Fruit fly (Drosophila melanogaster): Measurements from ENCODE around the gene CG12105.

CG12105 gene

dm6 chr3L:1647276-1647919, 31.8 kb upstream of the CG12105 start, which contains the start of the genes CG17249 and Bro (continued):
- TF ChIP-seq E2f2 (GFP tag; IDR thresholded peaks at IDR 0.05) (peak; percentile 97), CG11085 (GFP tag; IDR thresholded peaks at IDR 0.05) (no peak), CG17912 (GFP tag; optimal IDR thresholded peaks at IDR 0.05) (no peak), Chrac-16 (GFP tag; optimal IDR thresholded peaks at IDR 0.05) (peak; percentile 19), sens-2 (GFP tag; IDR thresholded peaks at IDR 0.05) (no peak), nerfin-2 (GFP tag; IDR thresholded peaks at IDR 0.05; ENCODE audit: partially characterized antibody) (no peak), kay (GFP tag; optimal IDR thresholded peaks at IDR 0.05) (no peak), D19B (GFP tag; optimal IDR thresholded peaks at IDR 0.05) (no peak), Meics (GFP tag; optimal IDR thresholded peaks at IDR 0.05) (peak; percentile 87), CG11093 (GFP tag; IDR thresholded peaks at IDR 0.05) (no peak), CG18599 (GFP tag; optimal IDR thresholded peaks at IDR 0.05) (no peak), Bteb2 (GFP tag; optimal IDR thresholded peaks at IDR 0.05) (peak; percentile 24), CG8478 (optimal IDR thresholded peaks at IDR 0.05) (no peak), ttk (GFP tag; IDR thresholded peaks at IDR 0.05) (no peak), run (tag; optimal IDR thresholded peaks at IDR 0.05) (no peak), CG17612 (GFP tag; IDR thresholded peaks at IDR 0.05) (no peak), gsb-n (tag; optimal IDR thresholded peaks at IDR 0.05) (no peak), zen (tag; optimal IDR thresholded peaks at IDR 0.05) (no peak), E2f1 (GFP tag; IDR thresholded peaks at IDR 0.05) (no peak), MBD-R2 (GFP tag; IDR thresholded peaks at IDR 0.05) (peak; percentile 97), her (GFP tag; optimal IDR thresholded peaks at IDR 0.05) (peak; percentile 50), CG10565 (GFP tag; optimal IDR thresholded peaks at IDR 0.05) (no peak), CG3995 (GFP tag; optimal IDR thresholded peaks at IDR 0.05) (peak; percentile 5), Camta (GFP tag; optimal IDR thresholded peaks at IDR 0.05) (no peak), Opbp (GFP tag; IDR thresholded peaks at IDR 0.05; ENCODE audit: partially characterized antibody) (peak; percentile 52; the same call in 1 of the 3 replicates), row (GFP tag; IDR thresholded peaks at IDR 0.05) (peak; percentile 53; the same call in 2 of the 3 replicates), CG6654 (GFP tag; optimal IDR thresholded peaks at IDR 0.05) (no peak), CG1603 (tag; optimal IDR thresholded peaks at IDR 0.05) (peak; percentile 85), phol (tag; optimal IDR thresholded peaks at IDR 0.05) (peak; percentile 37), hkb (optimal IDR thresholded peaks at IDR 0.05) (no peak), hkb (GFP tag; IDR thresholded peaks at IDR 0.05) (no peak), CG32772 (GFP tag; IDR thresholded peaks at IDR 0.05) (no peak), CG10366 (GFP tag; IDR thresholded peaks at IDR 0.05) (no peak), stc (GFP tag; IDR thresholded peaks at IDR 0.05) (no peak), Scr (GFP tag; IDR thresholded peaks at IDR 0.05; ENCODE audit: partially characterized antibody) (peak; percentile 25; the same call in 1 of the 2 replicates), eve (GFP tag; optimal IDR thresholded peaks at IDR 0.05) (no peak), CG43689 (GFP tag; IDR thresholded peaks at IDR 0.05) (no peak), slbo (GFP tag; IDR thresholded peaks at IDR 0.05) (peak; percentile 75), ap (GFP tag; IDR thresholded peaks at IDR 0.05) (no peak), CG13775 (GFP tag; optimal IDR thresholded peaks at IDR 0.05) (no peak), D19A (tag; optimal IDR thresholded peaks at IDR 0.05) (no peak), Oli (tag; optimal IDR thresholded peaks at IDR 0.05) (no peak), CG6854 (GFP tag; optimal IDR thresholded peaks at IDR 0.05) (no peak), CG1792 (GFP tag; optimal IDR thresholded peaks at IDR 0.05) (peak; percentile 5), fd96Cb (tag; optimal IDR thresholded peaks at IDR 0.05) (no peak), Max (GFP tag; optimal IDR thresholded peaks at IDR 0.05) (peak; percentile 13), CG34422 (GFP tag; IDR thresholded peaks at IDR 0.05) (peak; percentile 49; the same call in 1 of the 3 replicates), wor (GFP tag; IDR thresholded peaks at IDR 0.05) (no peak), chinmo (GFP tag; IDR thresholded peaks at IDR 0.05; ENCODE audit: partially characterized antibody) (peak; percentile 53; the same call in 1 of the 4 replicates), sr (GFP tag; IDR thresholded peaks at IDR 0.05) (no peak), abd-A (tag; optimal IDR thresholded peaks at IDR 0.05) (no peak), CG12236 (GFP tag; optimal IDR thresholded peaks at IDR 0.05) (no peak)
